Worm (Caenorhabditis elegans) whole organism, late embryonic: ENCODE data around the gene dars-2.
A peak's percentile ranks its signal among the peaks of the same experiment; 100 is the strongest.
"Not testable (repeated sequence)": the region's sequence is repeated elsewhere in the genome, so short reads cannot be mapped to it uniquely, and the experiment has no call there.

Experiments
- F13H6.1 ChIP-seq: sonication (generic microtip); optimal IDR thresholded peaks from 2 replicates; lab custom pipeline; 2016; ENCODE audit warnings: missing genetic modification characterization, missing compliant biosample characterization
- K02D7.2 ChIP-seq: sonication (generic microtip); optimal IDR thresholded peaks from 2 replicates; lab custom pipeline; 2017; ENCODE audit warnings: mild to moderate bottlenecking, missing genetic modification characterization, missing compliant biosample characterization
- K09A11.1 ChIP-seq: sonication (generic microtip); optimal IDR thresholded peaks from 2 replicates; lab custom pipeline; 2017; ENCODE audit warnings: antibody characterized with exemption, mild to moderate bottlenecking, missing genetic modification characterization, missing compliant biosample characterization; ENCODE audit not compliant: insufficient read depth
- T23F11.4 ChIP-seq: fragments of 200-800 bp; sonication (Bioruptor generic); optimal IDR thresholded peaks from 2 replicates; lab custom pipeline; 2018; ENCODE audit warnings: mild to moderate bottlenecking, missing genetic modification characterization, missing compliant biosample characterization
- Y22D7AL.16 ChIP-seq: sonication (generic microtip); optimal IDR thresholded peaks from 2 replicates; lab custom pipeline; 2016; ENCODE audit warnings: missing genetic modification characterization, missing compliant biosample characterization
- ahr-1 ChIP-seq: sonication (generic microtip); optimal IDR thresholded peaks from 2 replicates; lab custom pipeline; 2016; ENCODE audit warnings: missing genetic modification characterization, missing compliant biosample characterization
- ceh-2 ChIP-seq: sonication (generic microtip); optimal IDR thresholded peaks from 2 replicates; lab custom pipeline; 2016; ENCODE audit warnings: missing genotype, missing genetic modification characterization, missing compliant biosample characterization
- ceh-22 ChIP-seq: sonication (generic microtip); optimal IDR thresholded peaks from 2 replicates; lab custom pipeline; 2017; ENCODE audit warnings: missing biosample characterization, missing genetic modification characterization
- ceh-24 ChIP-seq: sonication (generic microtip); optimal IDR thresholded peaks from 2 replicates; lab custom pipeline; 2016; ENCODE audit warnings: mild to moderate bottlenecking, missing genetic modification characterization, missing compliant biosample characterization
- ceh-31 ChIP-seq: sonication (generic microtip); optimal IDR thresholded peaks from 2 replicates; lab custom pipeline; 2016; ENCODE audit warnings: missing genetic modification characterization, missing compliant biosample characterization
- ceh-34 ChIP-seq: sonication (generic microtip); optimal IDR thresholded peaks from 2 replicates; lab custom pipeline; 2016; ENCODE audit warnings: mild to moderate bottlenecking, missing genetic modification characterization, missing compliant biosample characterization
- ceh-48 ChIP-seq: sonication (generic microtip); optimal IDR thresholded peaks from 2 replicates; lab custom pipeline; 2016; ENCODE audit warnings: missing genetic modification characterization, inconsistent platforms, missing compliant biosample characterization
- che-1 ChIP-seq: sonication (generic microtip); optimal IDR thresholded peaks from 2 replicates; lab custom pipeline; 2016; ENCODE audit warnings: mild to moderate bottlenecking, missing genetic modification characterization, missing compliant biosample characterization
- dmd-4 ChIP-seq: sonication (generic microtip); optimal IDR thresholded peaks from 2 replicates; lab custom pipeline; 2016; ENCODE audit warnings: borderline replicate concordance, missing genetic modification characterization, missing compliant biosample characterization
- dve-1 ChIP-seq: sonication (generic microtip); optimal IDR thresholded peaks from 2 replicates; lab custom pipeline; 2017; ENCODE audit warnings: antibody characterized with exemption, mild to moderate bottlenecking, missing genetic modification characterization, missing compliant biosample characterization
- elt-4 ChIP-seq: sonication (generic microtip); optimal IDR thresholded peaks from 2 replicates; lab custom pipeline; 2016; ENCODE audit warnings: missing genetic modification characterization, missing compliant biosample characterization
- ets-4 ChIP-seq: sonication (generic microtip); optimal IDR thresholded peaks from 2 replicates; lab custom pipeline; 2016; ENCODE audit warnings: missing genetic modification characterization, missing compliant biosample characterization
- fkh-10 ChIP-seq: fragments of 150-350 bp; optimal IDR thresholded peaks from 2 replicates; lab custom pipeline; 2014; ENCODE audit warnings: missing biosample characterization, missing genetic modification reagents, missing genetic modification characterization
- hlh-13 ChIP-seq: fragments of 200-800 bp; sonication (Bioruptor generic); optimal IDR thresholded peaks from 2 replicates; lab custom pipeline; 2018; ENCODE audit warnings: mild to moderate bottlenecking, missing genetic modification characterization, missing compliant biosample characterization
- hlh-15 ChIP-seq: sonication (generic microtip); optimal IDR thresholded peaks from 2 replicates; lab custom pipeline; 2016; ENCODE audit warnings: missing genetic modification characterization, missing compliant biosample characterization
- hlh-30 ChIP-seq: sonication (generic microtip); optimal IDR thresholded peaks from 2 replicates; lab custom pipeline; 2017; ENCODE audit warnings: antibody characterized with exemption, missing genetic modification characterization, missing compliant biosample characterization; ENCODE audit not compliant: insufficient read depth
- hlh-6 ChIP-seq: sonication (generic microtip); optimal IDR thresholded peaks from 2 replicates; lab custom pipeline; 2016; ENCODE audit warnings: missing genotype, missing genetic modification characterization, missing compliant biosample characterization
- hlh-8 ChIP-seq: sonication (generic microtip); optimal IDR thresholded peaks from 2 replicates; lab custom pipeline; 2016; ENCODE audit warnings: missing genotype, missing genetic modification characterization, missing compliant biosample characterization
- lim-6 ChIP-seq: sonication (generic microtip); optimal IDR thresholded peaks from 2 replicates; lab custom pipeline; 2016; ENCODE audit warnings: missing genetic modification characterization, missing compliant biosample characterization
- mec-3 ChIP-seq: sonication (generic microtip); optimal IDR thresholded peaks from 2 replicates; lab custom pipeline; 2016; ENCODE audit warnings: borderline replicate concordance, missing genetic modification characterization, missing compliant biosample characterization
- nfya-1 ChIP-seq: sonication (generic microtip); optimal IDR thresholded peaks from 2 replicates; lab custom pipeline; 2017; ENCODE audit warnings: missing genetic modification characterization, mild to moderate bottlenecking, missing compliant biosample characterization, antibody characterized with exemption, moderate library complexity
- nhr-232 ChIP-seq: sonication (generic microtip); optimal IDR thresholded peaks from 2 replicates; lab custom pipeline; 2016; ENCODE audit warnings: missing genetic modification characterization, missing compliant biosample characterization
- pag-3 ChIP-seq: sonication (generic microtip); optimal IDR thresholded peaks from 2 replicates; lab custom pipeline; 2016; ENCODE audit warnings: missing compliant biosample characterization, missing genetic modification characterization, borderline replicate concordance
- pat-9 ChIP-seq: fragments of 200-800 bp; sonication (Bioruptor generic); optimal IDR thresholded peaks from 2 replicates; lab custom pipeline; 2018; ENCODE audit warnings: mild to moderate bottlenecking, missing genetic modification characterization, moderate library complexity, missing compliant biosample characterization
- pha-2 ChIP-seq: sonication (generic microtip); optimal IDR thresholded peaks from 2 replicates; lab custom pipeline; 2017; ENCODE audit warnings: mild to moderate bottlenecking, missing genetic modification characterization, missing compliant biosample characterization
- pha-4 ChIP-seq: fragments of 150-350 bp; optimal IDR thresholded peaks from 2 replicates; lab custom pipeline; 2018; ENCODE audit warnings: missing biosample characterization, missing genetic modification reagents, missing genetic modification characterization
- pqm-1 ChIP-seq: sonication (generic microtip); optimal IDR thresholded peaks from 2 replicates; lab custom pipeline; 2016; ENCODE audit warnings: missing genetic modification characterization, missing compliant biosample characterization
- ref-2 ChIP-seq: sonication (generic microtip); optimal IDR thresholded peaks from 2 replicates; lab custom pipeline; 2016; ENCODE audit warnings: missing genetic modification characterization, missing compliant biosample characterization
- rnt-1 ChIP-seq: sonication (generic microtip); optimal IDR thresholded peaks from 2 replicates; lab custom pipeline; 2016; ENCODE audit warnings: missing genetic modification characterization, missing compliant biosample characterization
- sdc-2 ChIP-seq: sonication (generic microtip); optimal IDR thresholded peaks from 2 replicates; lab custom pipeline; 2016; ENCODE audit warnings: missing genotype, missing genetic modification characterization, missing compliant biosample characterization
- sox-2 ChIP-seq: fragments of 200-800 bp; sonication (Bioruptor generic); IDR thresholded peaks from 2 replicates; pipeline ENCODE4 v1.3.6; 2022; ENCODE audit warnings: missing genetic modification reagents, missing genetic modification characterization, missing compliant biosample characterization
- sox-4 ChIP-seq: sonication (generic microtip); optimal IDR thresholded peaks from 2 replicates; lab custom pipeline; 2017; ENCODE audit warnings: mild to moderate bottlenecking, missing genetic modification characterization, inconsistent platforms, missing compliant biosample characterization
- syd-9 ChIP-seq: sonication (generic microtip); optimal IDR thresholded peaks from 2 replicates; lab custom pipeline; 2016; ENCODE audit warnings: mild to moderate bottlenecking, missing genetic modification characterization, moderate library complexity, missing compliant biosample characterization
- tbx-7 ChIP-seq: sonication (generic microtip); optimal IDR thresholded peaks from 2 replicates; lab custom pipeline; 2016; ENCODE audit warnings: missing genotype, missing genetic modification characterization, missing compliant biosample characterization
- unc-3 ChIP-seq, 2 experiments: fragments of 200-800 bp in 1 of 2; sonication (Bioruptor generic) in 1 of 2; sonication (generic microtip) in 1 of 2; conservative IDR thresholded peaks in 1 of 2; optimal IDR thresholded peaks in 1 of 2; 2 replicates each; pipeline versions ENCODE4 v1.3.6 to Lab custom; 2016 to 2022; ENCODE audit warnings: missing compliant biosample characterization in 2 of 2, missing genetic modification characterization in 2 of 2, missing genetic modification reagents in 1 of 2
- unc-55 ChIP-seq: sonication (generic microtip); optimal IDR thresholded peaks from 2 replicates; lab custom pipeline; 2017; ENCODE audit warnings: missing biosample characterization, missing genetic modification reagents, missing genetic modification characterization
- unc-86 ChIP-seq: sonication (generic microtip); optimal IDR thresholded peaks from 2 replicates; lab custom pipeline; 2016; ENCODE audit warnings: missing genetic modification characterization, missing compliant biosample characterization
- zip-5 ChIP-seq: sonication (generic microtip); optimal IDR thresholded peaks from 2 replicates; lab custom pipeline; 2016; ENCODE audit warnings: missing genetic modification characterization, missing compliant biosample characterization
- ztf-16 ChIP-seq: sonication (generic microtip); optimal IDR thresholded peaks from 2 replicates; lab custom pipeline; 2017; ENCODE audit warnings: missing genetic modification characterization, missing compliant biosample characterization

Gene dars-2

ce11 chrV:12013298-12013697 is 35.2 kb upstream of the dars-2 start, which contains the start of gene add-2:
Gene add-2 (minus strand): TSS chrV:12013406.
- no peak for TF ChIP-seq hlh-6 (tag; lab: Kevin White, UChicago)
- no peak for TF ChIP-seq nhr-232 (tag; lab: Kevin White, UChicago)
- TF ChIP-seq che-1, result no peak
- no peak for TF ChIP-seq K09A11.1 (tag; lab: Kevin White, UChicago)
- no peak for TF ChIP-seq unc-3 (GFP tag; conservative IDR thresholded peaks at IDR 0.05; lab: Robert Waterston, UW)
- TF ChIP-seq unc-3 (tag; optimal IDR thresholded peaks at IDR 0.05; lab: Kevin White, UChicago), result no peak
- TF ChIP-seq pha-4 (tag; lab: Kevin White, UChicago), result no peak
- no peak for TF ChIP-seq Y22D7AL.16
- no peak for TF ChIP-seq pqm-1 (tag; lab: Kevin White, UChicago)
- TF ChIP-seq fkh-10 (GFP tag; lab: Kevin White, UChicago), result no peak
- TF ChIP-seq ceh-2, result no peak
- no peak for TF ChIP-seq pha-2
- no peak for TF ChIP-seq dmd-4 (tag; lab: Kevin White, UChicago)
- no peak for TF ChIP-seq rnt-1 (tag; lab: Kevin White, UChicago)
- TF ChIP-seq sdc-2 (tag; lab: Kevin White, UChicago), result no peak
- no peak for TF ChIP-seq mec-3 (tag; lab: Kevin White, UChicago)
- no peak for TF ChIP-seq ztf-16 (tag; lab: Kevin White, UChicago)

- not testable (repeated sequence) for TF ChIP-seq tbx-7, ceh-22, dve-1 (tag; lab: Kevin White, UChicago)
Measured at ce11 chrV:12020026-12020425, 28.5 kb upstream of the dars-2 start, which contains the start of gene F10C2.3. Gene F10C2.3 (plus strand): TSS chrV:12020326.

DNA sequence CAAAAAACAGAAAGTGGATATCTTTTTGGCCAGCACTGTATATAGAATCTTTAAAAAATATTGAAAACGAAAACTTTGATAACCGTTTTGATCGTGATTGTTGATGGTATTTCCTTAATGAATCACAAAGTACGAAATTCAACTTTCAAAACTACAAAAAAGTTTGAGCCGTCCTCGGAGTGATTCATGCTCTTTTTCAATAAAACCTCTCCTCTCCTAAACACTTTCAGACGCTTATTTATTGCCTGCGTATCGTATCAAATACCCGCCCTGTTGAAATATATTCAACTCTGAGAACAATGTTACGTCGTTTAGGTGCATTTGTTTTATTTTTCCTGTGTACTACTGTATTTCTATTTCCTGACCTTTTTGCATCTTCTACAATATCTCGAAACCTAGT is 27.6 kb upstream of the dars-2 start:
- TF ChIP-seq F13H6.1 (tag; lab: Kevin White, UChicago) (no peak), sdc-2 (tag; lab: Kevin White, UChicago) (no peak), pag-3 (no peak), ceh-24 (tag; lab: Kevin White, UChicago) (no peak), nfya-1 (no peak)
- TF ChIP-seq, all 69 proteins: peak for 0

DNA sequence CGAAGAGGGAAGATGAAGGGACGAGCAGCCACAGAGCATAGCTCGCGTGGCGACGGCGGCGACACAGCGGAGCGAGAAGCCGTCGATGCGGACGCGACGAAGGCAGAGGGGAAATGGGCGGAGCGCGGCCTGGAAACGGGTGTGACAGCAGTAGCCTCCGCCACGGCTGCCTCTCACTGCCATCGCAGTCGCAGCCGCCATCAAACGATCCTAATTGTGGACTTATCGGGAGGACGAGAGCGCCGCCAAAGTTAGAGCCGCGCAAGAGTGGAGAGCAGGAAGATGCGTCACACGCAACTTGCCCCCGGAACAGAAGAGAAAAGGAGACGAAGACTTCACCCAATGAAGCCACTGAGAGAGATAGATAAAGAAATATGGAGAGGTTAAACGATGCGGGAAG is 24.3 kb upstream of the dars-2 start:
- TF ChIP-seq hlh-8, result no peak
- TF ChIP-seq unc-3 (GFP tag; conservative IDR thresholded peaks at IDR 0.05; lab: Robert Waterston, UW), result 0 out of 2 replicates have a peak, but pooled peaks have one; percentile 16
- no peak for TF ChIP-seq unc-3 (tag; optimal IDR thresholded peaks at IDR 0.05; lab: Kevin White, UChicago)
- peak; percentile 7 for TF ChIP-seq ref-2
- peak; percentile 26 for TF ChIP-seq ceh-34 (tag; lab: Kevin White, UChicago)
- TF ChIP-seq unc-55 (GFP tag; lab: Kevin White, UChicago), result no peak
- TF ChIP-seq ets-4, result no peak
- TF ChIP-seq pqm-1 (tag; lab: Kevin White, UChicago), result no peak
- peak; percentile 56 for TF ChIP-seq F13H6.1 (tag; lab: Kevin White, UChicago)
- TF ChIP-seq sox-2, result no peak
- TF ChIP-seq ceh-48, result peak; percentile 18
- TF ChIP-seq ahr-1 (tag; lab: Kevin White, UChicago), result no peak
- no peak for TF ChIP-seq pag-3
- no peak for TF ChIP-seq lim-6 (tag; lab: Kevin White, UChicago)
- no peak for TF ChIP-seq zip-5 (tag; lab: Kevin White, UChicago)
- TF ChIP-seq ceh-2, result no peak
- no peak for TF ChIP-seq T23F11.4 (GFP tag; lab: Kevin White, UChicago)
- no peak for TF ChIP-seq sox-4 (tag; lab: Kevin White, UChicago)
- TF ChIP-seq hlh-30 (tag; lab: Kevin White, UChicago), result no peak
- no peak for TF ChIP-seq nhr-232 (tag; lab: Kevin White, UChicago)
- peak; percentile 29 for TF ChIP-seq Y22D7AL.16
- TF ChIP-seq unc-86 (tag; lab: Kevin White, UChicago), result peak; percentile 11
- no peak for TF ChIP-seq ztf-16 (tag; lab: Kevin White, UChicago)
- TF ChIP-seq elt-4 (tag; lab: Kevin White, UChicago), result peak; percentile 59
- TF ChIP-seq K02D7.2 (tag; lab: Kevin White, UChicago), result no peak
- no peak for TF ChIP-seq fkh-10 (GFP tag; lab: Kevin White, UChicago)
- no peak for TF ChIP-seq syd-9
- no peak for TF ChIP-seq ceh-31
- no peak for TF ChIP-seq pat-9 (tag; lab: Kevin White, UChicago)
- no peak for TF ChIP-seq pha-2
- TF ChIP-seq hlh-15 (tag; lab: Kevin White, UChicago), result no peak
- no peak for TF ChIP-seq dve-1 (tag; lab: Kevin White, UChicago)
- TF ChIP-seq pha-4 (tag; lab: Kevin White, UChicago), result no peak
- TF ChIP-seq hlh-13 (GFP tag; lab: Kevin White, UChicago), result no peak
- peak; percentile 12 for TF ChIP-seq tbx-7 (tag; lab: Kevin White, UChicago)
